Fruit fly (Drosophila melanogaster) whole organism, larva: ENCODE results near the gene Tsp66E.

Experiments
- noc ChIP-seq: fragments of 200-800 bp; sonication (Bioruptor generic); optimal IDR thresholded peaks from 3 replicates; lab custom pipeline; 2019; ENCODE audit warnings: missing biosample characterization, mild to moderate bottlenecking, missing genetic modification characterization, moderate library complexity

Tsp66E gene

dm6 chr3L:8966324-8967011, 54.2 kb downstream of the Tsp66E start, which contains the start of the genes CG5653 and CG5021:
TSS of gene CG5653 (minus strand) at chr3L:8966374.
TSS of gene CG5021 (plus strand) at chr3L:8966829.
- no peak for TF ChIP-seq noc

DNA sequence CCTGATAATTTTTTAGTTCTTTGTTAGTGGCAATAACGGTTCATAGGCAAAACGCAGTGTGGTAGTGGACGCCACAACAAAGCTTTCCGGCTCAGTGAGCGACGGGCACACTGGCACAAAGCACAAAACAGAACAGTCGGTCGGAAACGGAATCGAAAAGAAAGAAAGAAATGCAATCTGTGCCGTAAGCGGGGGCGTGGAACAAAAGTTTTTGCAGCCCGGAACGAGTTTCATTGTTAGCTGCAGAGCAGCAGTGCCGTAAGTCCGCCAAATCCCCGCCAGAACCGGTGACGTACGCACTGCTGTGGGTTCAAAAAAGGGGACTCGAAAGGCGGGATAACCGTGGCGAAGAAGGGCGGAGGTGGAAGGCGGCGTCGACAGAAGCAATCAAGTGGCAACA, 56.1 kb downstream of the Tsp66E start, which contains the start of gene CG5026:
Gene CG5026, plus strand, starts transcription at position 92 of the 400 bp plus-strand sequence.
- TF ChIP-seq noc = no peak

dm6 chr3L:8974478-8975477, 62.5 kb downstream of the Tsp66E start, which contains the start of the genes pix and Srp68:
TSS of gene pix (minus strand) at chr3L:8974765.
TSS of gene Srp68 (plus strand) at chr3L:8975046.
- TF ChIP-seq noc = peak; percentile 76

DNA sequence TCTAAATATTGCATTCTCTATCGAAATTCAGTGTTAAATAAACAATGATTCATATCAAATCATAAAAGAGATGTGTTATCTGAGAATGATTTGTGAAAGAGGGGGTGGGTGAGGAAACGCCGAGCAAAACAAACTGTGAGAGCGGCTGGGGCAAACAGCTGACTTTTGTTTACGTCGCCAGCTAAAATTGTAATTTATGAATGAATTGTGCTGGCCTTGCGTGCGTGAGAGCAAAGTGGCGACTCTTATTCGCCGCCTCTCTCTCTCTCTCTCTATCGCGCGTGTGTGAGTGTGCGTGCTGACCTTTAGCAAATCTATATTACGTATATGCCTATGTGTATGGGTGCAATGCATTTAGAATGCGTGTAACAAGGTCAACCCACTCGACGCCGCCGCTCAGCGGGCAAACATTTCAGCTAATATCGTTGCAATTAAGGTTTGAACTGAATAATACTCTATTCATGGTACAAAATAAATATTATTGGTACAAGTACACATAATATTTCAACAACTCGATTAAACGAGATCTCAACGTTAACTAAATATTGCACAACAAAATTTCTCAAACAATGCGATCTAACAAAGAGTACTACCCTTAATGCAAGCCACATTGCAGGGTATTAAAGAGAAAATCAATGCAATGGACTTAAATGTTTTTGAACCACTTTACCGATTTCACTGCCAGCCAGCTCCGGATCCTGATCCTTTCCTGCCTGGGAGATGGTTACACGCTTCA, 66.5 kb downstream of the Tsp66E start:
- no peak for TF ChIP-seq noc

dm6 chr3L:8979780-8980179, 67.5 kb downstream of the Tsp66E start, which contains the start of gene CG5644:
TSS of gene CG5644 (minus strand) at chr3L:8979880.
- no peak for TF ChIP-seq noc

dm6 chr3L:8981495-8981894, 69.2 kb downstream of the Tsp66E start, which contains the start of gene CG13314:
TSS of gene CG13314 (plus strand) at chr3L:8981795.
- TF ChIP-seq noc = no peak
